Fruit fly (Drosophila melanogaster) whole organism, embryonic: ENCODE measurements around the gene CG14410.

Experiments
- CG10462 ChIP-seq: fragments of 200-800 bp; sonication (Bioruptor generic); optimal IDR thresholded peaks from 2 replicates; lab custom pipeline; 2016; ENCODE audit warnings: missing biosample characterization, missing genetic modification characterization
- CG2678 ChIP-seq: fragments of 200-800 bp; sonication (Bioruptor generic); optimal IDR thresholded peaks from 3 replicates; lab custom pipeline; 2019; ENCODE audit warnings: missing biosample characterization, mild to moderate bottlenecking, missing genetic modification characterization, moderate library complexity
- CG4707 ChIP-seq: fragments of 200-800 bp; sonication (Bioruptor generic); optimal IDR thresholded peaks from 2 replicates; lab custom pipeline; 2018; ENCODE audit warnings: missing biosample characterization, mild to moderate bottlenecking, missing genetic modification characterization, moderate library complexity
- MBD-R2 ChIP-seq: fragments of 200-800 bp; sonication (Bioruptor generic); IDR thresholded peaks from 2 replicates; pipeline ENCODE4 v1.3.6; 2022; ENCODE audit warnings: missing biosample characterization, missing genetic modification characterization
- bbx ChIP-seq: fragments of 200-800 bp; sonication (Bioruptor generic); IDR thresholded peaks from 2 replicates; pipeline ENCODE4 v1.3.6; 2022; ENCODE audit warnings: missing biosample characterization, missing genetic modification characterization; ENCODE audit not compliant: partially characterized antibody
- mirr ChIP-seq: fragments of 200-800 bp; sonication (Bioruptor generic); optimal IDR thresholded peaks from 3 replicates; lab custom pipeline; 2018; ENCODE audit warnings: missing biosample characterization, mild to moderate bottlenecking, missing genetic modification characterization
- schlank ChIP-seq: fragments of 200-800 bp; sonication (Bioruptor generic); optimal IDR thresholded peaks from 2 replicates; lab custom pipeline; 2018; ENCODE audit warnings: missing biosample characterization, mild to moderate bottlenecking, missing genetic modification characterization
- scrt ChIP-seq: fragments of 200-800 bp; sonication (Bioruptor generic); optimal IDR thresholded peaks from 2 replicates; lab custom pipeline; 2018; ENCODE audit warnings: missing biosample characterization, mild to moderate bottlenecking, missing genetic modification characterization, moderate library complexity

- TF ChIP-seq CG2678 (tag; lab: Kevin White, UChicago) (no peak), MBD-R2 (no peak), CG4707 (GFP tag; lab: Kevin White, UChicago) (no peak), bbx (GFP tag; lab: Robert Waterston, UW) (no peak), schlank (tag; lab: Kevin White, UChicago) (no peak), scrt (no peak), CG10462 (no peak), mirr (no peak)
These were observed 19.7 kb downstream of the CG14410 start, which contains the start of gene CG9519 for dm6 chrX:14856261-14856660.
